Fruit fly (Drosophila melanogaster): Measurements from ENCODE around the gene RpS3.

Gene RpS3

dm6 chr3R:23358565-23359138 is at the start of gene RpS3:
Gene RpS3, plus strand, starts transcription at chr3R:23358812.
- no peak for TF ChIP-seq fd96Ca (GFP tag; IDR thresholded peaks at IDR 0.05)
- no peak for TF ChIP-seq CG17806 (tag; optimal IDR thresholded peaks at IDR 0.05)
- peak; percentile 13 for TF ChIP-seq gl (tag; optimal IDR thresholded peaks at IDR 0.05)
- TF ChIP-seq CG8159 (tag; optimal IDR thresholded peaks at IDR 0.05) = peak; percentile 16
- TF ChIP-seq EcR (GFP tag; optimal IDR thresholded peaks at IDR 0.05) = no peak
- TF ChIP-seq Snoo (tag; optimal IDR thresholded peaks at IDR 0.05) = peak; percentile 18
- no peak; the same call in 1 of the 2 replicates for TF ChIP-seq CG32121 (GFP tag; IDR thresholded peaks at IDR 0.05)
- no peak for TF ChIP-seq CG8301 (tag; optimal IDR thresholded peaks at IDR 0.05)
- peak; percentile 13 for TF ChIP-seq Pif1B (GFP tag; optimal IDR thresholded peaks at IDR 0.05)
- no peak for TF ChIP-seq CG15710 (tag; optimal IDR thresholded peaks at IDR 0.05)
- TF ChIP-seq rn (GFP tag; IDR thresholded peaks at IDR 0.05) = no peak
- no peak for TF ChIP-seq CG12605 (GFP tag; IDR thresholded peaks at IDR 0.05)
- TF ChIP-seq CG13204 (GFP tag; optimal IDR thresholded peaks at IDR 0.05) = no peak
- TF ChIP-seq CG10348 (GFP tag; IDR thresholded peaks at IDR 0.05) = no peak
- TF ChIP-seq CG9948 (tag; optimal IDR thresholded peaks at IDR 0.05) = no peak
- no peak for TF ChIP-seq CG4496 (GFP tag; IDR thresholded peaks at IDR 0.05)
- TF ChIP-seq D1 (tag; optimal IDR thresholded peaks at IDR 0.05) = no peak

dm6 chr3R:23309690-23310089 is 48.9 kb upstream of the RpS3 start:
- no peak for TF ChIP-seq CG17806 (tag; optimal IDR thresholded peaks at IDR 0.05)
- no peak for TF ChIP-seq CG34367 (tag; optimal IDR thresholded peaks at IDR 0.05)
- no peak for TF ChIP-seq CG14655 (GFP tag; optimal IDR thresholded peaks at IDR 0.05)
- TF ChIP-seq EcR (GFP tag; optimal IDR thresholded peaks at IDR 0.05) = no peak
- no peak for TF ChIP-seq Pif1B (GFP tag; optimal IDR thresholded peaks at IDR 0.05)
- no peak for TF ChIP-seq CG8159 (tag; optimal IDR thresholded peaks at IDR 0.05)
- TF ChIP-seq Snoo (tag; optimal IDR thresholded peaks at IDR 0.05) = no peak
- no peak for TF ChIP-seq CG12605 (GFP tag; IDR thresholded peaks at IDR 0.05)
- TF ChIP-seq CG15710 (tag; optimal IDR thresholded peaks at IDR 0.05) = no peak
- no peak for TF ChIP-seq Pif1A (GFP tag; optimal IDR thresholded peaks at IDR 0.05)
- no peak for TF ChIP-seq Ets98B (GFP tag; IDR thresholded peaks at IDR 0.05)
- TF ChIP-seq fd96Ca (GFP tag; IDR thresholded peaks at IDR 0.05) = no peak
- TF ChIP-seq rn (GFP tag; IDR thresholded peaks at IDR 0.05) = no peak
- TF ChIP-seq CG10348 (GFP tag; IDR thresholded peaks at IDR 0.05) = no peak

dm6 chr3R:23310151-23310550 is 48.5 kb upstream of the RpS3 start:
- no peak for TF ChIP-seq CG4496 (GFP tag; IDR thresholded peaks at IDR 0.05)
- no peak for TF ChIP-seq CG34367 (tag; optimal IDR thresholded peaks at IDR 0.05)
- TF ChIP-seq Ets98B (GFP tag; IDR thresholded peaks at IDR 0.05) = no peak
- TF ChIP-seq CG14655 (GFP tag; optimal IDR thresholded peaks at IDR 0.05) = no peak
- TF ChIP-seq CG8159 (tag; optimal IDR thresholded peaks at IDR 0.05) = no peak
- TF ChIP-seq CG8301 (tag; optimal IDR thresholded peaks at IDR 0.05) = no peak
- no peak for TF ChIP-seq gl (tag; optimal IDR thresholded peaks at IDR 0.05)
- no peak for TF ChIP-seq CG15710 (tag; optimal IDR thresholded peaks at IDR 0.05)
- no peak for TF ChIP-seq CG10348 (GFP tag; IDR thresholded peaks at IDR 0.05)
- no peak for TF ChIP-seq CG9948 (tag; optimal IDR thresholded peaks at IDR 0.05)
- no peak for TF ChIP-seq Pif1A (GFP tag; optimal IDR thresholded peaks at IDR 0.05)
- TF ChIP-seq CG13204 (GFP tag; optimal IDR thresholded peaks at IDR 0.05) = no peak
- no peak for TF ChIP-seq CG12605 (GFP tag; IDR thresholded peaks at IDR 0.05)
- TF ChIP-seq fd96Ca (GFP tag; IDR thresholded peaks at IDR 0.05) = no peak
- TF ChIP-seq rn (GFP tag; IDR thresholded peaks at IDR 0.05) = no peak
- TF ChIP-seq EcR (GFP tag; optimal IDR thresholded peaks at IDR 0.05) = no peak
- no peak for TF ChIP-seq Snoo (tag; optimal IDR thresholded peaks at IDR 0.05)
- no peak for TF ChIP-seq CG17806 (tag; optimal IDR thresholded peaks at IDR 0.05)

dm6 chr3R:23312796-23313195 is 45.8 kb upstream of the RpS3 start:
- TF ChIP-seq CG9948 (tag; optimal IDR thresholded peaks at IDR 0.05) (no peak), D1 (tag; optimal IDR thresholded peaks at IDR 0.05) (no peak), CG17806 (tag; optimal IDR thresholded peaks at IDR 0.05) (no peak), Pif1B (GFP tag; optimal IDR thresholded peaks at IDR 0.05) (no peak), Pif1A (GFP tag; optimal IDR thresholded peaks at IDR 0.05) (no peak)

- TF ChIP-seq CG15710 (tag; optimal IDR thresholded peaks at IDR 0.05) = peak; percentile 24
- peak; percentile 81 for TF ChIP-seq CG32121 (GFP tag; IDR thresholded peaks at IDR 0.05)
- TF ChIP-seq CG4496 (GFP tag; IDR thresholded peaks at IDR 0.05) = peak; percentile 87
- peak; percentile 80 for TF ChIP-seq CG12605 (GFP tag; IDR thresholded peaks at IDR 0.05)
- TF ChIP-seq Pif1B (GFP tag; optimal IDR thresholded peaks at IDR 0.05) = peak; percentile 42
- TF ChIP-seq gl (tag; optimal IDR thresholded peaks at IDR 0.05) = peak; percentile 59
- no peak for TF ChIP-seq CG17806 (tag; optimal IDR thresholded peaks at IDR 0.05)
- TF ChIP-seq CG10348 (GFP tag; IDR thresholded peaks at IDR 0.05) = no peak
- peak; percentile 29 for TF ChIP-seq CG14655 (GFP tag; optimal IDR thresholded peaks at IDR 0.05)
- peak; percentile 47 for TF ChIP-seq Snoo (tag; optimal IDR thresholded peaks at IDR 0.05)
- peak; percentile 54 for TF ChIP-seq rn (GFP tag; IDR thresholded peaks at IDR 0.05)
- peak; percentile 48 for TF ChIP-seq CG34367 (tag; optimal IDR thresholded peaks at IDR 0.05)
- peak; percentile 84 for TF ChIP-seq fd96Ca (GFP tag; IDR thresholded peaks at IDR 0.05)
- peak; percentile 52 for TF ChIP-seq CG8159 (tag; optimal IDR thresholded peaks at IDR 0.05)
- peak; percentile 7 for TF ChIP-seq CG9948 (tag; optimal IDR thresholded peaks at IDR 0.05)
- no peak for TF ChIP-seq D1 (tag; optimal IDR thresholded peaks at IDR 0.05)
- TF ChIP-seq CG8301 (tag; optimal IDR thresholded peaks at IDR 0.05) = peak; percentile 3
- TF ChIP-seq EcR (GFP tag; optimal IDR thresholded peaks at IDR 0.05) = peak; percentile 44
- peak; percentile 69 for TF ChIP-seq Pif1A (GFP tag; optimal IDR thresholded peaks at IDR 0.05)
- TF ChIP-seq CG13204 (GFP tag; optimal IDR thresholded peaks at IDR 0.05) = peak; percentile 74
- peak; percentile 67 for TF ChIP-seq Ets98B (GFP tag; IDR thresholded peaks at IDR 0.05)
Measured at dm6 chr3R:23314332-23314731, 44.3 kb upstream of the RpS3 start.

- no peak for TF ChIP-seq CG10348 (GFP tag; IDR thresholded peaks at IDR 0.05)
- TF ChIP-seq CG34367 (tag; optimal IDR thresholded peaks at IDR 0.05) = no peak
- TF ChIP-seq CG12605 (GFP tag; IDR thresholded peaks at IDR 0.05) = no peak
- TF ChIP-seq D1 (tag; optimal IDR thresholded peaks at IDR 0.05) = no peak
- no peak for TF ChIP-seq CG8159 (tag; optimal IDR thresholded peaks at IDR 0.05)
Measured at dm6 chr3R:23315221-23315620, 43.4 kb upstream of the RpS3 start.

Data from whole organism, pupa.